Fruit fly (Drosophila melanogaster): Measurements from ENCODE around the gene SNF4Agamma.
A peak's percentile ranks its signal among the peaks of the same experiment; 100 is the strongest.

Gene SNF4Agamma

dm6 chr3R:21260795-21261194 lies 120.3 kb downstream of the SNF4Agamma start:
- peak; percentile 47 for TF ChIP-seq scrt (GFP tag; optimal IDR thresholded peaks at IDR 0.05)
- no peak for TF ChIP-seq CG11085 (GFP tag; IDR thresholded peaks at IDR 0.05)

- no peak for TF ChIP-seq ara (GFP tag; IDR thresholded peaks at IDR 0.05)
- TF ChIP-seq HLH4C (GFP tag; IDR thresholded peaks at IDR 0.05; ENCODE audit: partially characterized antibody): no peak
- TF ChIP-seq CrebB (tag; optimal IDR thresholded peaks at IDR 0.05): no peak
- TF ChIP-seq ase (GFP tag; IDR thresholded peaks at IDR 0.05): peak; percentile 63; the same call in 2 of the 3 replicates
- TF ChIP-seq CG13296 (GFP tag; optimal IDR thresholded peaks at IDR 0.05): peak; percentile 7
- peak; percentile 38; the same call in 1 of the 2 replicates for TF ChIP-seq gsb (GFP tag; IDR thresholded peaks at IDR 0.05)
- no peak for TF ChIP-seq Hsf (GFP tag; optimal IDR thresholded peaks at IDR 0.05)
- TF ChIP-seq Xbp1 (GFP tag; optimal IDR thresholded peaks at IDR 0.05): peak; percentile 26
- TF ChIP-seq Rfx (GFP tag; IDR thresholded peaks at IDR 0.05): peak; percentile 58; the same call in 1 of the 2 replicates
- peak; percentile 61; the same call in 2 of the 3 replicates for TF ChIP-seq Optix (GFP tag; IDR thresholded peaks at IDR 0.05)
- no peak for TF ChIP-seq ato (GFP tag; IDR thresholded peaks at IDR 0.05; ENCODE audit: partially characterized antibody)
- peak; percentile 41 for TF ChIP-seq MTF-1 (GFP tag; optimal IDR thresholded peaks at IDR 0.05; ENCODE audit: borderline replicate concordance)
- no peak for TF ChIP-seq CG9609 (GFP tag; optimal IDR thresholded peaks at IDR 0.05)
- no peak for TF ChIP-seq CG18764 (GFP tag; optimal IDR thresholded peaks at IDR 0.05)
- TF ChIP-seq HHEX (GFP tag; optimal IDR thresholded peaks at IDR 0.05): peak; percentile 57
- no peak for TF ChIP-seq Stat92E (GFP tag; optimal IDR thresholded peaks at IDR 0.05)
- TF ChIP-seq tgo (GFP tag; IDR thresholded peaks at IDR 0.05): no peak
- TF ChIP-seq CG9437 (GFP tag; optimal IDR thresholded peaks at IDR 0.05): no peak
- no peak for TF ChIP-seq B-H2 (GFP tag; optimal IDR thresholded peaks at IDR 0.05)
- no peak for TF ChIP-seq CG5180 (GFP tag; optimal IDR thresholded peaks at IDR 0.05)
- TF ChIP-seq Ada2b (GFP tag; IDR thresholded peaks at IDR 0.05): peak; percentile 37; the same call in 1 of the 2 replicates
- TF ChIP-seq yki (optimal IDR thresholded peaks at IDR 0.05): no peak
- TF ChIP-seq dm (GFP tag; optimal IDR thresholded peaks at IDR 0.05): no peak
- no peak for TF ChIP-seq slou (GFP tag; optimal IDR thresholded peaks at IDR 0.05)
- TF ChIP-seq Hand (GFP tag; optimal IDR thresholded peaks at IDR 0.05): no peak
- TF ChIP-seq CG17328 (GFP tag; IDR thresholded peaks at IDR 0.05): 0 out of 2 replicates have a peak, but pooled peaks have one; percentile 44
- no peak for TF ChIP-seq vfl (GFP tag; optimal IDR thresholded peaks at IDR 0.05)
- no peak for TF ChIP-seq CG1602 (GFP tag; optimal IDR thresholded peaks at IDR 0.05)
- no peak for TF ChIP-seq lbe (GFP tag; optimal IDR thresholded peaks at IDR 0.05)
- TF ChIP-seq lilli (GFP tag; optimal IDR thresholded peaks at IDR 0.05): no peak
- peak; percentile 27; the same call in 1 of the 2 replicates for TF ChIP-seq Awh (GFP tag; IDR thresholded peaks at IDR 0.05)
- peak; percentile 22 for TF ChIP-seq BtbVII (GFP tag; optimal IDR thresholded peaks at IDR 0.05)
- no peak for TF ChIP-seq NK7.1 (GFP tag; optimal IDR thresholded peaks at IDR 0.05)
- TF ChIP-seq CG3838 (GFP tag; optimal IDR thresholded peaks at IDR 0.05): no peak
- no peak for TF ChIP-seq Doc3 (GFP tag; IDR thresholded peaks at IDR 0.05; ENCODE audit: partially characterized antibody)
- TF ChIP-seq Eip74EF (GFP tag; optimal IDR thresholded peaks at IDR 0.05): no peak
- no peak for TF ChIP-seq nom (GFP tag; optimal IDR thresholded peaks at IDR 0.05)
- peak; percentile 51; the same call in 1 of the 2 replicates for TF ChIP-seq HLH3B (GFP tag; IDR thresholded peaks at IDR 0.05)
- TF ChIP-seq insv (GFP tag; optimal IDR thresholded peaks at IDR 0.05): no peak
- TF ChIP-seq HmgZ (tag; optimal IDR thresholded peaks at IDR 0.05): no peak
- 0 out of 2 replicates have a peak, but pooled peaks have one; percentile 11 for TF ChIP-seq CG31441 (GFP tag; IDR thresholded peaks at IDR 0.05)
- TF ChIP-seq jigr1 (GFP tag; IDR thresholded peaks at IDR 0.05): no peak
- TF ChIP-seq Sox102F (GFP tag; optimal IDR thresholded peaks at IDR 0.05): peak; percentile 30
- no peak for TF ChIP-seq tll (GFP tag; optimal IDR thresholded peaks at IDR 0.05)
- TF ChIP-seq Doc2 (GFP tag; IDR thresholded peaks at IDR 0.05): no peak
- TF ChIP-seq Sox100B (GFP tag; optimal IDR thresholded peaks at IDR 0.05): peak; percentile 41
- no peak for TF ChIP-seq Dek (tag; optimal IDR thresholded peaks at IDR 0.05)
These were observed 122.6 kb downstream of the SNF4Agamma start for dm6 chr3R:21263177-21263576.
